Fruit fly (Drosophila melanogaster) whole organism, embryonic: ENCODE data around the gene CG2256.
A peak's percentile ranks its signal among the peaks of the same experiment; 100 is the strongest.

Experiments used
- Atf-2 ChIP-seq: fragments of 200-800 bp; sonication (Bioruptor generic); optimal IDR thresholded peaks from 2 replicates; lab custom pipeline; 2016; ENCODE audit warnings: missing biosample characterization, missing genetic modification characterization
- B-H1 ChIP-seq: fragments of 200-800 bp; sonication (Bioruptor generic); IDR thresholded peaks from 3 replicates; pipeline ENCODE4 v1.3.6; 2022; ENCODE audit warnings: missing biosample characterization, missing genetic modification characterization
- Blimp-1 ChIP-seq: fragments of 200-800 bp; sonication (Bioruptor generic); optimal IDR thresholded peaks from 3 replicates; lab custom pipeline; 2018; ENCODE audit warnings: missing biosample characterization, missing genetic modification characterization, mild to moderate bottlenecking, moderate library complexity, missing genetic modification reagents
- CG10267 ChIP-seq: fragments of 200-800 bp; sonication (Bioruptor generic); optimal IDR thresholded peaks from 2 replicates; lab custom pipeline; 2018; ENCODE audit warnings: missing biosample characterization, mild to moderate bottlenecking, missing genetic modification characterization, moderate library complexity
- CG11247 ChIP-seq: fragments of 200-800 bp; sonication (Bioruptor generic); IDR thresholded peaks from 2 replicates; pipeline ENCODE4 v1.3.6; 2022; ENCODE audit warnings: missing biosample characterization, missing genetic modification characterization
- CG11696 ChIP-seq: fragments of 200-800 bp; sonication (Bioruptor generic); IDR thresholded peaks from 2 replicates; pipeline ENCODE4 v1.3.6; 2022; ENCODE audit warnings: missing biosample characterization, missing genetic modification characterization
- CG12942 ChIP-seq: fragments of 200-800 bp; sonication (Bioruptor generic); optimal IDR thresholded peaks from 3 replicates; lab custom pipeline; 2016; ENCODE audit warnings: missing biosample characterization, missing genetic modification characterization
- CG14441 ChIP-seq: fragments of 200-800 bp; sonication (Bioruptor generic); IDR thresholded peaks from 2 replicates; pipeline ENCODE4 v1.3.6; 2022; ENCODE audit warnings: missing biosample characterization, missing genetic modification characterization
- CG14860 ChIP-seq: fragments of 200-800 bp; sonication (Bioruptor generic); IDR thresholded peaks from 3 replicates; pipeline ENCODE4 v1.3.6; 2022; ENCODE audit warnings: missing biosample characterization, missing genetic modification characterization; ENCODE audit not compliant: partially characterized antibody
- CG1529 ChIP-seq: fragments of 200-800 bp; sonication (Bioruptor generic); optimal IDR thresholded peaks from 3 replicates; lab custom pipeline; 2018; ENCODE audit warnings: missing biosample characterization, missing genetic modification characterization
- CG17186 ChIP-seq: fragments of 200-800 bp; sonication (Bioruptor generic); optimal IDR thresholded peaks from 3 replicates; lab custom pipeline; 2017; ENCODE audit warnings: missing biosample characterization, missing genetic modification reagents, missing genetic modification characterization
- CG17912 ChIP-seq: fragments of 200-800 bp; sonication (Bioruptor generic); optimal IDR thresholded peaks from 2 replicates; lab custom pipeline; 2018; ENCODE audit warnings: missing biosample characterization, mild to moderate bottlenecking, missing genetic modification characterization
- CG1792 ChIP-seq: fragments of 200-800 bp; sonication (Bioruptor generic); optimal IDR thresholded peaks from 2 replicates; lab custom pipeline; 2016; ENCODE audit warnings: missing biosample characterization, missing genetic modification characterization
- CG33213 ChIP-seq: fragments of 200-800 bp; sonication (Bioruptor generic); optimal IDR thresholded peaks from 3 replicates; lab custom pipeline; 2016; ENCODE audit warnings: missing biosample characterization, missing genetic modification characterization
- CG33557 ChIP-seq: fragments of 200-800 bp; sonication (Bioruptor generic); optimal IDR thresholded peaks from 2 replicates; lab custom pipeline; 2019; ENCODE audit warnings: missing biosample characterization, mild to moderate bottlenecking, missing genetic modification characterization, moderate library complexity
- CG3407 ChIP-seq: fragments of 200-800 bp; sonication (Bioruptor generic); optimal IDR thresholded peaks from 2 replicates; lab custom pipeline; 2018; ENCODE audit warnings: missing biosample characterization, mild to moderate bottlenecking, missing genetic modification characterization
- CG42726 ChIP-seq: fragments of 200-800 bp; sonication (Bioruptor generic); IDR thresholded peaks from 2 replicates; pipeline ENCODE4 v1.3.6; 2022; ENCODE audit warnings: missing biosample characterization, missing genetic modification characterization; ENCODE audit not compliant: partially characterized antibody
- CG7928 ChIP-seq: fragments of 200-800 bp; sonication (Bioruptor generic); optimal IDR thresholded peaks from 2 replicates; lab custom pipeline; 2017; ENCODE audit warnings: missing biosample characterization, mild to moderate bottlenecking, missing genetic modification characterization
- CG7987 ChIP-seq: fragments of 200-800 bp; sonication (Bioruptor generic); optimal IDR thresholded peaks from 2 replicates; lab custom pipeline; 2018; ENCODE audit warnings: missing biosample characterization, mild to moderate bottlenecking, missing genetic modification characterization, moderate library complexity
- CG8765 ChIP-seq: fragments of 200-800 bp; sonication (Bioruptor generic); IDR thresholded peaks from 2 replicates; pipeline ENCODE4 v1.3.6; 2022; ENCODE audit warnings: missing biosample characterization, missing genetic modification characterization
- CTCF ChIP-seq: fragments of 200-800 bp; sonication (Bioruptor generic); optimal IDR thresholded peaks from 2 replicates; lab custom pipeline; 2017; ENCODE audit warnings: missing biosample characterization, mild to moderate bottlenecking, missing genetic modification characterization, moderate library complexity
- E2f2 ChIP-seq: fragments of 200-800 bp; sonication (Bioruptor generic); IDR thresholded peaks from 2 replicates; pipeline ENCODE4 v1.3.6; 2022; ENCODE audit warnings: missing biosample characterization, missing genetic modification characterization
- HLH3B ChIP-seq: fragments of 200-800 bp; sonication (Bioruptor generic); IDR thresholded peaks from 2 replicates; pipeline ENCODE4 v1.3.6; 2022; ENCODE audit warnings: missing biosample characterization, missing genetic modification characterization
- Meics ChIP-seq: fragments of 200-800 bp; sonication (Bioruptor generic); optimal IDR thresholded peaks from 2 replicates; lab custom pipeline; 2017; ENCODE audit warnings: missing biosample characterization, mild to moderate bottlenecking, missing genetic modification characterization
- Nf-YC ChIP-seq: fragments of 200-800 bp; optimal IDR thresholded peaks from 3 replicates; lab custom pipeline; 2019; ENCODE audit warnings: missing biosample characterization, mild to moderate bottlenecking, missing genetic modification characterization, moderate library complexity
- Optix ChIP-seq: fragments of 200-800 bp; sonication (Bioruptor generic); IDR thresholded peaks from 3 replicates; pipeline ENCODE4 v1.3.6; 2022; ENCODE audit warnings: missing biosample characterization, missing genetic modification characterization
- Poxn ChIP-seq: fragments of 200-800 bp; sonication (Bioruptor generic); IDR thresholded peaks from 2 replicates; pipeline ENCODE4 v1.3.6; 2022; ENCODE audit warnings: missing biosample characterization, missing genetic modification characterization
- Stat92E ChIP-seq, 3 experiments: fragments of >200 bp in 2 of 3; fragments of 200-800 bp in 1 of 3; sonication (Bioruptor generic) in 1 of 3; optimal IDR thresholded peaks; 2 replicates each; lab custom pipeline; 2017 to 2019; ENCODE audit warnings: missing biosample characterization in 3 of 3, missing genetic modification characterization in 3 of 3, mild to moderate bottlenecking in 1 of 3, moderate library complexity in 1 of 3
- ara ChIP-seq: fragments of 200-800 bp; sonication (Bioruptor generic); IDR thresholded peaks from 2 replicates; pipeline ENCODE4 v1.3.6; 2022; ENCODE audit warnings: missing biosample characterization, missing genetic modification characterization
- gcm2 ChIP-seq: fragments of 200-800 bp; sonication (Bioruptor generic); optimal IDR thresholded peaks from 2 replicates; lab custom pipeline; 2016; ENCODE audit warnings: missing biosample characterization, missing genetic modification characterization
- grn ChIP-seq: fragments of 200-800 bp; sonication (Bioruptor generic); optimal IDR thresholded peaks from 3 replicates; lab custom pipeline; 2017; ENCODE audit warnings: missing biosample characterization, missing genetic modification characterization
- gsb ChIP-seq: fragments of 200-800 bp; sonication (Bioruptor generic); IDR thresholded peaks from 2 replicates; pipeline ENCODE4 v1.3.6; 2022; ENCODE audit warnings: missing biosample characterization, missing genetic modification characterization
- hbn ChIP-seq: fragments of 200-800 bp; sonication (Bioruptor generic); IDR thresholded peaks from 2 replicates; pipeline ENCODE4 v1.3.6; 2022; ENCODE audit warnings: missing biosample characterization, missing genetic modification characterization; ENCODE audit not compliant: partially characterized antibody
- jigr1 ChIP-seq: fragments of 200-800 bp; sonication (Bioruptor generic); IDR thresholded peaks from 3 replicates; pipeline ENCODE4 v1.3.6; 2022; ENCODE audit warnings: missing biosample characterization, missing genetic modification characterization
- luna ChIP-seq: fragments of 200-800 bp; sonication (Bioruptor generic); optimal IDR thresholded peaks from 2 replicates; lab custom pipeline; 2016; ENCODE audit warnings: missing biosample characterization, missing genetic modification characterization
- mld ChIP-seq: fragments of 200-800 bp; sonication (Bioruptor generic); IDR thresholded peaks from 3 replicates; pipeline ENCODE4 v1.3.6; 2022; ENCODE audit warnings: missing biosample characterization, missing genetic modification characterization; ENCODE audit not compliant: partially characterized antibody
- nom ChIP-seq: fragments of 200-800 bp; sonication (Bioruptor generic); optimal IDR thresholded peaks from 2 replicates; lab custom pipeline; 2017; ENCODE audit warnings: missing biosample characterization, missing genetic modification characterization, mild to moderate bottlenecking, moderate library complexity, missing genetic modification reagents
- peb ChIP-seq: fragments of 200-800 bp; sonication (Bioruptor generic); IDR thresholded peaks from 2 replicates; pipeline ENCODE4 v1.3.6; 2022; ENCODE audit warnings: missing biosample characterization, missing genetic modification characterization
- sens ChIP-seq: fragments of 200-800 bp; sonication (Bioruptor generic); peaks from one replicate; lab custom pipeline; 2016; ENCODE audit warnings: missing biosample characterization, missing genetic modification characterization
- seq ChIP-seq: fragments of 200-800 bp; sonication (Bioruptor generic); IDR thresholded peaks from 2 replicates; pipeline ENCODE4 v1.3.6; 2022; ENCODE audit warnings: missing biosample characterization, missing genetic modification characterization
- so ChIP-seq: fragments of 200-800 bp; sonication (Bioruptor generic); IDR thresholded peaks from 3 replicates; pipeline ENCODE4 v1.3.6; 2022; ENCODE audit warnings: missing biosample characterization, missing genetic modification characterization
- stwl ChIP-seq: fragments of 200-800 bp; sonication (Bioruptor generic); optimal IDR thresholded peaks from 3 replicates; lab custom pipeline; 2018; ENCODE audit warnings: missing biosample characterization, mild to moderate bottlenecking, missing genetic modification characterization, moderate library complexity
- tgo ChIP-seq: fragments of 200-800 bp; sonication (Bioruptor generic); IDR thresholded peaks from 3 replicates; pipeline ENCODE4 v1.3.6; 2022; ENCODE audit warnings: missing biosample characterization, missing genetic modification characterization
- tio ChIP-seq: fragments of 200-800 bp; sonication (Bioruptor generic); optimal IDR thresholded peaks from 2 replicates; lab custom pipeline; 2017; ENCODE audit warnings: missing biosample characterization, missing genetic modification characterization, inconsistent platforms
- tna ChIP-seq: fragments of 200-800 bp; sonication (Bioruptor generic); IDR thresholded peaks from 2 replicates; pipeline ENCODE4 v1.3.6; 2022; ENCODE audit warnings: missing biosample characterization, missing genetic modification characterization; ENCODE audit not compliant: partially characterized antibody
- trem ChIP-seq: fragments of 200-800 bp; optimal IDR thresholded peaks from 3 replicates; lab custom pipeline; 2019; ENCODE audit warnings: missing biosample characterization, mild to moderate bottlenecking, missing genetic modification characterization, moderate library complexity
- tx ChIP-seq: fragments of 200-800 bp; sonication (Bioruptor generic); optimal IDR thresholded peaks from 2 replicates; lab custom pipeline; 2016; ENCODE audit warnings: missing biosample characterization, missing genetic modification characterization
- unc-4 ChIP-seq: fragments of 200-800 bp; sonication (Bioruptor generic); IDR thresholded peaks from 2 replicates; pipeline ENCODE4 v1.3.6; 2022; ENCODE audit warnings: missing biosample characterization, missing genetic modification characterization; ENCODE audit not compliant: partially characterized antibody
- zen2 ChIP-seq: fragments of 200-800 bp; sonication (Bioruptor generic); IDR thresholded peaks from 3 replicates; pipeline ENCODE4 v1.3.6; 2022; ENCODE audit warnings: missing biosample characterization, missing genetic modification characterization; ENCODE audit not compliant: partially characterized antibody

CG2256 gene

DNA sequence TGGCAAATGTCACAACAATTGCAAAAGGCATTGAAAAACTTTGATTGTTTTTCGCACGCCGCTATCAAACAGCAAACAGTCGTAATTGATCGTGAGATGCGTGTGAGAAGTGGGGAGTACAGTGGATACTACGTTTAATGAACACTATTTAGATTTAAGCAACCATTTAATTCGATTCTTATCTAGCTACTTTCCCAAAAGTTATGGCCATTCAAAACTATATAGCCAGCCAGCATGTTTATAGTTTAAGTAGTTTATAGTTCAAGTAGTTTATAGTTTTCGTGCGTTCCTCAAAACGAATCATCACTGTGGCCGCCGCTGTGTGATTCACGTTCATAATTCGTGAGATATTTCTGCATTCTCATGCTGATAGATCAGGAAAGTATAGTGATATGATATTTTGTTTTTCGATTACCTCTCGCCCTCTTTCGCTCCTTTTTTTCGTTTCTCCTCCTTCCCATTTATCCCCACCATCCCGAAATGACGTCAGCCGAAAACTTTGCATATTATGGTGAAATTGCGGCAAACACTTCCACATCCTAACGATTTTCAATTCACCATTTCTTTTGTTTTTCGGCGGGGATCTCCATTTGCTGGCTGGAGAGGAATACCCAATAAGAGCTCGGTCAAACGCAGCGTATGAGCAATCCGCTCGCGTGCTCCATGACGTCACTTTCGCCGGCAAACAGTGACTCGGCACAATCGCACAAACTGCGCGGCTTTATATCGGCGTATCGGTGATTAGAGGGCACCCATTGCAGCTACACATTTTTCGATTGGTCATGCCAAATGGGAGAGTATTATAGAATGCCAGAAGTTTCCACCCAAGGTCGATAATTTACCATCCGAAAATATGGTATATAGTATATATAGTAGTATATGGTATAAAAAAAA is 26.6 kb upstream of the CG2256 start (continued):
- TF ChIP-seq ara (GFP tag; lab: Robert Waterston, UW) (no peak), gsb (GFP tag; lab: Robert Waterston, UW) (peak; percentile 58; the same call in 1 of the 2 replicates), CG33557 (no peak), CG3407 (GFP tag; lab: Kevin White, UChicago) (no peak), E2f2 (GFP tag; lab: Robert Waterston, UW) (peak; percentile 17; the same call in 1 of the 2 replicates), CG14441 (GFP tag; lab: Robert Waterston, UW) (peak; percentile 75), Poxn (GFP tag; lab: Robert Waterston, UW) (peak; percentile 72), CG12942 (GFP tag; lab: Kevin White, UChicago) (peak; percentile 19), CG7987 (GFP tag; lab: Kevin White, UChicago) (no peak), Stat92E (GFP tag; optimal IDR thresholded peaks at IDR 0.05; lab: Kevin White, UChicago) (no peak), hbn (GFP tag; lab: Robert Waterston, UW) (no peak), peb (no peak), CG42726 (no peak), Optix (GFP tag; lab: Robert Waterston, UW) (no peak), CG17912 (no peak), so (GFP tag; lab: Robert Waterston, UW) (no peak), CG11247 (GFP tag; lab: Robert Waterston, UW) (0 out of 2 replicates have a peak, but pooled peaks have one; percentile 12), CTCF (GFP tag; lab: Kevin White, UChicago) (no peak), CG1529 (GFP tag; lab: Kevin White, UChicago) (no peak), Meics (GFP tag; lab: Kevin White, UChicago) (peak; percentile 80), CG17186 (GFP tag; lab: Kevin White, UChicago) (no peak), CG14860 (GFP tag; lab: Robert Waterston, UW) (no peak), zen2 (GFP tag; lab: Robert Waterston, UW) (no peak), CG1792 (GFP tag; lab: Kevin White, UChicago) (peak; percentile 63), sens (GFP tag; lab: Kevin White, UChicago) (peak; percentile 72), Blimp-1 (GFP tag; lab: Kevin White, UChicago) (peak; percentile 17), CG7928 (GFP tag; lab: Kevin White, UChicago) (no peak), nom (no peak), B-H1 (GFP tag; lab: Robert Waterston, UW) (peak; percentile 34; the same call in 1 of the 3 replicates), CG33213 (GFP tag; lab: Kevin White, UChicago) (no peak), Nf-YC (tag; lab: Kevin White, UChicago) (peak; percentile 12), tgo (GFP tag; lab: Robert Waterston, UW) (peak; percentile 60), tna (GFP tag; lab: Robert Waterston, UW) (no peak), grn (no peak), Atf-2 (no peak), unc-4 (no peak), HLH3B (GFP tag; lab: Robert Waterston, UW) (peak; percentile 21; the same call in 1 of the 2 replicates), mld (GFP tag; lab: Robert Waterston, UW) (no peak), gcm2 (GFP tag; lab: Kevin White, UChicago) (no peak), stwl (tag; lab: Kevin White, UChicago) (no peak), tx (GFP tag; lab: Kevin White, UChicago) (peak; percentile 43), CG8765 (GFP tag; lab: Robert Waterston, UW) (no peak; the same call in 1 of the 2 replicates), CG11696 (GFP tag; lab: Robert Waterston, UW) (no peak), seq (GFP tag; lab: Robert Waterston, UW) (no peak), CG10267 (tag; lab: Kevin White, UChicago) (no peak), trem (tag; lab: Kevin White, UChicago) (no peak), tio (peak; percentile 9), luna (GFP tag; lab: Kevin White, UChicago) (peak; percentile 18), jigr1 (GFP tag; lab: Robert Waterston, UW) (no peak)
